Worm (Caenorhabditis elegans): Measurements from ENCODE around the gene clec-88.

clec-88 gene

DNA sequence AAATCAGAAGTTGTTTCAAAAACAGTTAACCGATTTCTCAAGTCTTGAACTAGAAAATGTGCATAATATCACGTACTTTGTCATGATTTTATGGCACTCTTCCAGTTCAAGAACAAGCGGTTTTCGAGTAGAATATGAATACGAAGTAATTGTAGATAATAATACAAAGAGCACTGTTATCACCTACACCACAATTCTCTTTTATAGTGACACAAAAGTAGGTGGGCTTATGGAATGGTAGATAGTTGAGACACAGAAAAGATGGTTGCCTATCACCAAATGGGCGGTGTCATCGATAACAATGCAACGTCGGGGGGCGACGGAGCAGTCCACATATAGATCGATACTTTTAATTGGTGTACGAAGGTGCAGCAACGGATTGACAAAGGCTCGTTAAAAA is 36.9 kb upstream of the clec-88 start (continued):
- TF ChIP-seq daf-16 (GFP tag; optimal IDR thresholded peaks at IDR 0.05) (peak in 1 of 2 experiments; percentile 9), daf-16 (tag; optimal IDR thresholded peaks at IDR 0.05) (peak; percentile 62), nhr-28 (tag; optimal IDR thresholded peaks at IDR 0.05) (peak; percentile 97), php-3 (GFP tag; IDR thresholded peaks at IDR 0.05) (peak; percentile 76), ces-1 (GFP tag; optimal IDR thresholded peaks at IDR 0.05) (no peak), ceh-44 (GFP tag; IDR thresholded peaks at IDR 0.05) (no peak), aly-2 (tag; optimal IDR thresholded peaks at IDR 0.05) (no peak), nhr-42 (GFP tag; IDR thresholded peaks at IDR 0.05) (no peak), fkh-10 (GFP tag; optimal IDR thresholded peaks at IDR 0.05) (no peak), mep-1 (tag; optimal IDR thresholded peaks at IDR 0.05) (peak; percentile 27), ama-1 (optimal IDR thresholded peaks at IDR 0.05) (peak; percentile 43), Y48G9A.11 (GFP tag; IDR thresholded peaks at IDR 0.05) (no peak), mdl-1 (tag; optimal IDR thresholded peaks at IDR 0.05) (no peak), lsy-2 (tag; optimal IDR thresholded peaks at IDR 0.05) (no peak), hlh-30 (tag; optimal IDR thresholded peaks at IDR 0.05; ENCODE audit: insufficient read depth) (peak; percentile 13), dve-1 (tag; optimal IDR thresholded peaks at IDR 0.05; ENCODE audit: insufficient read depth) (peak; percentile 82), ceh-32 (tag; optimal IDR thresholded peaks at IDR 0.05; ENCODE audit: poor library complexity) (no peak), nhr-237 (tag; optimal IDR thresholded peaks at IDR 0.05) (no peak), ctbp-1 (GFP tag; IDR thresholded peaks at IDR 0.05) (no peak), ceh-20 (GFP tag; IDR thresholded peaks at IDR 0.05) (peak; percentile 41; the same call in 1 of the 2 replicates), egl-43 (GFP tag; IDR thresholded peaks at IDR 0.05) (no peak), F26F4.8 (GFP tag; conservative IDR thresholded peaks at IDR 0.05) (no peak), pha-4 (GFP tag; IDR thresholded peaks at IDR 0.05) (no peak), pha-4 (tag; optimal IDR thresholded peaks at IDR 0.05) (no peak), dmd-6 (GFP tag; IDR thresholded peaks at IDR 0.05) (peak; percentile 88), hmg-1.1 (GFP tag; IDR thresholded peaks at IDR 0.05) (no peak), vab-7 (GFP tag; IDR thresholded peaks at IDR 0.05) (no peak), nhr-11 (tag; optimal IDR thresholded peaks at IDR 0.05) (no peak), madf-9 (GFP tag; conservative IDR thresholded peaks at IDR 0.05) (no peak), attf-4 (tag; optimal IDR thresholded peaks at IDR 0.05) (no peak), T20F7.1 (GFP tag; optimal IDR thresholded peaks at IDR 0.05) (peak; percentile 9), nhr-25 (tag; optimal IDR thresholded peaks at IDR 0.05; ENCODE audit: borderline replicate concordance, insufficient read depth) (no peak), snpc-4 (tag; optimal IDR thresholded peaks at IDR 0.05) (no peak), cey-2 (tag; optimal IDR thresholded peaks at IDR 0.05; ENCODE audit: borderline replicate concordance, insufficient read depth) (no peak), zip-2 (tag; optimal IDR thresholded peaks at IDR 0.05) (no peak), hlh-11 (tag; optimal IDR thresholded peaks at IDR 0.05) (peak; percentile 88), ceh-28 (tag; optimal IDR thresholded peaks at IDR 0.05) (no peak), daf-8 (GFP tag; IDR thresholded peaks at IDR 0.05) (no peak), tra-1 (GFP tag; IDR thresholded peaks at IDR 0.05) (peak; percentile 80), zip-11 (GFP tag; IDR thresholded peaks at IDR 0.05) (no peak), lin-1 (GFP tag; IDR thresholded peaks at IDR 0.05) (peak; percentile 73), F37D6.2 (tag; optimal IDR thresholded peaks at IDR 0.05) (no peak), ZK546.5 (tag; optimal IDR thresholded peaks at IDR 0.05) (no peak), zfp-3 (GFP tag; conservative IDR thresholded peaks at IDR 0.05) (no peak), aha-1 (tag) (peak; percentile 53)
